Fruit fly (Drosophila melanogaster): Measurements from ENCODE around the gene CG14104.

Gene CG14104

DNA sequence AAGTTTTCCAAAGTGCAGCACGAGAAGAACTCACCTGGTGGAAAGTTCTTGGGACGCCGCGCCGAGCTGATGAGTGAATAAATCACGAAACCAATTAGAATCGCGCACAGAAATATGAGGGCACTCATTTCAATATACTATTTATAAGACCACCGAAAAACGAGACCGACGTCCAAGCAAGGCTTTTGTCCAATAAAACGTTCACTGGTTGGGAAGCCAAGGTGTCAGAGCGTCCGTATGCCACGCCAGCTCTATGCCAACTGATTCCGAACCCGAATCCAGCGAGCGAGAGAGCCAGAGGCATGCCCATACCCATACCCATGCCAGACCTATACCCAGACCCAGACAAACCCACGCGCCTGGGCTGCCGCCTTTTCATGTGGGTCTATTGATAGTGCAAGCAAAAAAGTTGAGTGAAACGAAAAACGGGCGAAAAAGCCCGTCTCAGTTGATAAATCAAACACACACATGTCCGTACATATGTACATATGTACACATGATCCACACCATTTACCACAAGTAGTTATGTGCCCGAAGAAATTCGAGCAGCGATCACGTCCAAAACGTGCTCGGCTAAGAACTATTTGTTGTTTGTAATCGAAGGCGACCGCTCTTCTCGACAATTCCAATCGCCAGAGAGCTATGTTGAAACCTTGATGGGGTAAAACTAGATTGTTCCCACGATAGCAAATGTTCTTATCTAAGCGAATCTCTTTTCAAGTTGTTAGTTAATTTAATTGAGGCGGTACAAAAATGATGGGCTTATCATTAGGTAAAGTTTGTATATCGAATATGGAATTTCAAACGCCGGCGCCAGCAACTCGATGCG lies 6.3 kb upstream of the CG14104 start, which contains the start of gene Cyp305a1:
TSS of gene Cyp305a1 (minus strand) at position 265 of the 829 bp plus-strand sequence.
- no peak for TF ChIP-seq sage (GFP tag; optimal IDR thresholded peaks at IDR 0.05)
- no peak for TF ChIP-seq CG9705 (GFP tag; optimal IDR thresholded peaks at IDR 0.05)
- no peak for TF ChIP-seq Hnf4 (GFP tag; optimal IDR thresholded peaks at IDR 0.05)
- TF ChIP-seq pan (optimal IDR thresholded peaks at IDR 0.05) = no peak
- TF ChIP-seq br (GFP tag; optimal IDR thresholded peaks at IDR 0.05) = no peak
- TF ChIP-seq GATAd (GFP tag; optimal IDR thresholded peaks at IDR 0.05) = no peak
- no peak for TF ChIP-seq Hr83 (GFP tag; optimal IDR thresholded peaks at IDR 0.05; ENCODE audit: poor library complexity, severe bottlenecking)
- TF ChIP-seq OdsH (GFP tag; optimal IDR thresholded peaks at IDR 0.05) = no peak
- no peak for TF ChIP-seq Mio (GFP tag; optimal IDR thresholded peaks at IDR 0.05)
- no peak for TF ChIP-seq fru (GFP tag; optimal IDR thresholded peaks at IDR 0.05)
- TF ChIP-seq h (GFP tag; optimal IDR thresholded peaks at IDR 0.05) = no peak
- TF ChIP-seq dl (GFP tag; optimal IDR thresholded peaks at IDR 0.05; ENCODE audit: insufficient read depth in 1 of 2, partially characterized antibody in 2 of 2) = no peak
- TF ChIP-seq foxo (GFP tag; optimal IDR thresholded peaks at IDR 0.05) = no peak
- no peak for TF ChIP-seq rgr (GFP tag; optimal IDR thresholded peaks at IDR 0.05)

DNA sequence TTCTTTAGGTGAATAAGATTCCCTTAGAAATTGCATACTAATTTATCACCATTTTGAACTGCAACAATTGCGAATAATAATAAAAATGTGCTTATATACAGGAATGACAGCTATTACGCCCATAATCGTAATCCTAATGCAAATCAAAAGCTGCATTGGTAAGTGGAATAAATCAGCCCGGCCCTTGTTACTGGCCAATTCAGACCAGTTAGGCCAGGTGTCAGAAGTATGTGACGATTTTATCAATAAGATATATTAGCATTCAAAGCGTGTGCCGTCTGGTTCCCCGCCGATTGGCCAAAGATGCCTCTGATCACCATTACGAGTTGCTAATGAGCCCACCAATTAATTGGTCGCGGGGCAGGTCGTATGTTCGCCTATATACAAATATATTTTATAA lies 5.5 kb upstream of the CG14104 start:
- TF ChIP-seq sv (GFP tag; optimal IDR thresholded peaks at IDR 0.05) (no peak), psq (GFP tag; optimal IDR thresholded peaks at IDR 0.05) (no peak), N (GFP tag; optimal IDR thresholded peaks at IDR 0.05) (no peak), fru (GFP tag; optimal IDR thresholded peaks at IDR 0.05) (no peak), Hr83 (GFP tag; optimal IDR thresholded peaks at IDR 0.05; ENCODE audit: poor library complexity, severe bottlenecking) (no peak), usp (GFP tag; optimal IDR thresholded peaks at IDR 0.05) (no peak), Myc (optimal IDR thresholded peaks at IDR 0.05) (no peak), dmrt93B (GFP tag; optimal IDR thresholded peaks at IDR 0.05) (no peak), Abd-B (GFP tag; optimal IDR thresholded peaks at IDR 0.05) (no peak), Hr78 (GFP tag; optimal IDR thresholded peaks at IDR 0.05) (no peak), pan (optimal IDR thresholded peaks at IDR 0.05) (no peak), tai (GFP tag; optimal IDR thresholded peaks at IDR 0.05) (no peak), jim (GFP tag; optimal IDR thresholded peaks at IDR 0.05) (no peak), foxo (GFP tag; optimal IDR thresholded peaks at IDR 0.05) (no peak), dl (GFP tag; optimal IDR thresholded peaks at IDR 0.05; ENCODE audit: insufficient read depth in 1 of 2, partially characterized antibody in 2 of 2) (no peak)

DNA sequence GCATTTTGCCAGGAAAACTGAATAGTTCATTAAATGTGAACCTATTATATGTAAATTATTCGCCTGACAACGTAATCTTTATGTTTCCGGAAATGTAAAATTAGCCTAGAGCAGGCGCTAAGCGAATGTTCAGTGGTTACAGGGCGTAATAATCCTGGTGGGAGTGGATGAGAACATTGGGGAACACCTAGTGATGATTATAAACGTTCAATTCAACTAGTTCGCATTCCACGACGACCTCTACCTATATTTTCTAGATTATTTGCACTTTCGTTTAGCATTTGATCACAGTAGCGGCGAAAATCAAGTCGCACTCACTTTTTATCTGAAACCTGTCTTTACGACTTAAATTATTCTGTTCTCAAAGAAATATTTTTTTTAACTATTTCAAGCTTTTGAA lies 522 bp upstream of the CG14104 start:
- TF ChIP-seq GATAd (GFP tag; optimal IDR thresholded peaks at IDR 0.05) (no peak), CrebA (GFP tag; optimal IDR thresholded peaks at IDR 0.05; ENCODE audit: borderline replicate concordance) (no peak), br (GFP tag; optimal IDR thresholded peaks at IDR 0.05) (no peak)

- no peak for TF ChIP-seq Myc (optimal IDR thresholded peaks at IDR 0.05)
- no peak for TF ChIP-seq Jra (GFP tag; optimal IDR thresholded peaks at IDR 0.05)
- no peak for TF ChIP-seq Vsx2 (GFP tag; optimal IDR thresholded peaks at IDR 0.05; ENCODE audit: partially characterized antibody)
- no peak for TF ChIP-seq tai (GFP tag; optimal IDR thresholded peaks at IDR 0.05)
- TF ChIP-seq Hr83 (GFP tag; optimal IDR thresholded peaks at IDR 0.05; ENCODE audit: poor library complexity, severe bottlenecking) = no peak
- TF ChIP-seq ey (GFP tag; optimal IDR thresholded peaks at IDR 0.05) = no peak
- TF ChIP-seq Sp1 (GFP tag; optimal IDR thresholded peaks at IDR 0.05) = no peak
- no peak for TF ChIP-seq HLH106 (tag; optimal IDR thresholded peaks at IDR 0.05)
- TF ChIP-seq Rel (GFP tag; optimal IDR thresholded peaks at IDR 0.05) = no peak
- TF ChIP-seq Rel (tag; optimal IDR thresholded peaks at IDR 0.05) = no peak
- no peak for TF ChIP-seq fru (GFP tag; optimal IDR thresholded peaks at IDR 0.05)
- no peak for TF ChIP-seq Mio (GFP tag; optimal IDR thresholded peaks at IDR 0.05)
- no peak for TF ChIP-seq psq (GFP tag; optimal IDR thresholded peaks at IDR 0.05)
- no peak for TF ChIP-seq Abd-B (GFP tag; optimal IDR thresholded peaks at IDR 0.05)
- no peak for TF ChIP-seq dmrt93B (GFP tag; optimal IDR thresholded peaks at IDR 0.05)
Observed at dm6 chr3L:19805895-19806294, 1.1 kb downstream of the CG14104 start, which contains the start of gene CG34116. CG34116 (minus strand) TSS chr3L:19806036.
